Worm (Caenorhabditis elegans) whole organism, L4 larva: ENCODE measurements around the gene mrpl-18.
A peak's percentile ranks its signal among the peaks of the same experiment; 100 is the strongest.

Experiments used
- D1046.2 ChIP-seq: fragments of 200-800 bp; sonication (Bioruptor generic); IDR thresholded peaks from 2 replicates; pipeline ENCODE4 v1.3.6; 2022; ENCODE audit warnings: missing genetic modification characterization, missing compliant biosample characterization
- F10B5.3 ChIP-seq: sonication (generic microtip); optimal IDR thresholded peaks from 2 replicates; lab custom pipeline; 2016; ENCODE audit warnings: mild to moderate bottlenecking, missing genetic modification characterization, missing compliant biosample characterization
- F26F4.8 ChIP-seq: fragments of 200-800 bp; sonication (Bioruptor generic); conservative IDR thresholded peaks from 2 replicates; pipeline ENCODE4 v1.3.6; 2022; ENCODE audit warnings: missing genetic modification characterization, missing compliant biosample characterization
- F44E2.7 ChIP-seq: fragments of 200-800 bp; sonication (Bioruptor generic); IDR thresholded peaks from 2 replicates; pipeline ENCODE4 v2.1.2; 2022; ENCODE audit warnings: missing genetic modification characterization, missing compliant biosample characterization
- F49E8.2 ChIP-seq: sonication (generic microtip); optimal IDR thresholded peaks from 2 replicates; lab custom pipeline; 2016; ENCODE audit warnings: missing compliant biosample characterization, mild to moderate bottlenecking, missing genetic modification characterization, borderline replicate concordance
- T20F7.1 ChIP-seq: fragments of 200-800 bp; sonication (Bioruptor generic); optimal IDR thresholded peaks from 2 replicates; lab custom pipeline; 2018; ENCODE audit warnings: mild to moderate bottlenecking, missing genetic modification characterization, missing compliant biosample characterization
- Y105C5A.15 ChIP-seq: fragments of 200-800 bp; sonication (Bioruptor generic); IDR thresholded peaks from 2 replicates; pipeline ENCODE4 v1.3.6; 2022; ENCODE audit warnings: missing genetic modification characterization, missing compliant biosample characterization
- aha-1 ChIP-seq: fragments of 150-350 bp; peaks from one replicate; lab custom pipeline; 2014; ENCODE audit warnings: missing biosample characterization, missing genetic modification characterization
- ama-1 ChIP-seq: fragments of 150-350 bp; optimal IDR thresholded peaks from 2 replicates; lab custom pipeline; 2014; ENCODE audit warnings: inconsistent platforms, mixed read lengths
- arid-1 ChIP-seq: fragments of 200-800 bp; sonication (Bioruptor generic); conservative IDR thresholded peaks from 2 replicates; pipeline ENCODE4 v1.3.6; 2022; ENCODE audit warnings: missing genetic modification reagents, missing genetic modification characterization, missing compliant biosample characterization
- attf-4 ChIP-seq: sonication (generic microtip); optimal IDR thresholded peaks from 3 replicates; lab custom pipeline; 2017; ENCODE audit warnings: missing biosample characterization, missing genetic modification characterization
- ceh-20 ChIP-seq: fragments of 200-800 bp; sonication (Bioruptor generic); IDR thresholded peaks from 2 replicates; pipeline ENCODE4 v1.3.6; 2022; ENCODE audit warnings: missing genetic modification reagents, missing genetic modification characterization, missing compliant biosample characterization
- ceh-28 ChIP-seq: fragments of 150-350 bp; optimal IDR thresholded peaks from 2 replicates; lab custom pipeline; 2014; ENCODE audit warnings: missing biosample characterization, missing genetic modification reagents, missing genetic modification characterization
- ceh-44 ChIP-seq: fragments of 200-800 bp; sonication (Bioruptor generic); IDR thresholded peaks from 2 replicates; pipeline ENCODE4 v1.3.6; 2022; ENCODE audit warnings: missing genetic modification reagents, missing genetic modification characterization, missing compliant biosample characterization
- ces-1 ChIP-seq: fragments of 150-350 bp; sonication (generic microtip); optimal IDR thresholded peaks from 4 replicates; lab custom pipeline; 2014; ENCODE audit warnings: missing biosample characterization, missing genetic modification reagents, missing genetic modification characterization
- cey-2 ChIP-seq: sonication (generic microtip); optimal IDR thresholded peaks from 3 replicates; lab custom pipeline; 2017; ENCODE audit warnings: missing genetic modification characterization, mild to moderate bottlenecking, missing compliant biosample characterization, antibody characterized with exemption, borderline replicate concordance; ENCODE audit not compliant: insufficient read depth
- ctbp-1 ChIP-seq: fragments of 200-800 bp; sonication (Bioruptor generic); IDR thresholded peaks from 2 replicates; pipeline ENCODE4 v1.3.6; 2022; ENCODE audit warnings: missing genetic modification reagents, missing genetic modification characterization, missing compliant biosample characterization
- daf-16 ChIP-seq, 3 experiments: sonication (generic microtip); optimal IDR thresholded peaks; 2 replicates each; lab custom pipeline; 2016 to 2017; ENCODE audit warnings: missing genetic modification characterization in 3 of 3, missing genetic modification reagents in 3 of 3, mild to moderate bottlenecking in 2 of 3, missing compliant biosample characterization in 2 of 3, missing biosample characterization in 1 of 3, moderate library complexity in 1 of 3
- dmd-6 ChIP-seq: fragments of 200-800 bp; sonication (Bioruptor generic); IDR thresholded peaks from 2 replicates; pipeline ENCODE4 v1.3.6; 2022; ENCODE audit warnings: missing genetic modification reagents, missing genetic modification characterization, missing compliant biosample characterization
- duxl-1 ChIP-seq: sonication (generic microtip); optimal IDR thresholded peaks from 2 replicates; lab custom pipeline; 2016; ENCODE audit warnings: mild to moderate bottlenecking, missing genetic modification characterization, moderate library complexity, missing compliant biosample characterization; ENCODE audit not compliant: poor library complexity
- dve-1 ChIP-seq: sonication (generic microtip); optimal IDR thresholded peaks from 2 replicates; lab custom pipeline; 2017; ENCODE audit warnings: antibody characterized with exemption, mild to moderate bottlenecking, missing genetic modification characterization, missing compliant biosample characterization; ENCODE audit not compliant: insufficient read depth
- egl-43 ChIP-seq: fragments of 200-800 bp; sonication (Bioruptor generic); IDR thresholded peaks from 2 replicates; pipeline ENCODE4 v1.3.6; 2022; ENCODE audit warnings: missing genetic modification reagents, missing genetic modification characterization, missing compliant biosample characterization
- fkh-10 ChIP-seq: fragments of 150-350 bp; optimal IDR thresholded peaks from 2 replicates; lab custom pipeline; 2014; ENCODE audit warnings: missing biosample characterization, missing genetic modification reagents, missing genetic modification characterization
- hif-1 ChIP-seq, 2 experiments: sonication (generic microtip); optimal IDR thresholded peaks; 2 replicates each; lab custom pipeline; 2016 to 2017; ENCODE audit warnings: missing compliant biosample characterization in 2 of 2, missing genetic modification characterization in 2 of 2, missing genetic modification reagents in 2 of 2, missing genotype in 2 of 2, mild to moderate bottlenecking in 1 of 2
- hlh-11 ChIP-seq: fragments of 200-800 bp; sonication (Bioruptor generic); optimal IDR thresholded peaks from 2 replicates; lab custom pipeline; 2018; ENCODE audit warnings: mild to moderate bottlenecking, missing genetic modification characterization, missing compliant biosample characterization
- hmg-1.1 ChIP-seq: fragments of 200-800 bp; sonication (Bioruptor generic); IDR thresholded peaks from 2 replicates; pipeline ENCODE4 v1.3.6; 2022; ENCODE audit warnings: missing genetic modification reagents, missing genetic modification characterization, missing compliant biosample characterization
- jun-1 ChIP-seq: fragments of 150-350 bp; optimal IDR thresholded peaks from 2 replicates; lab custom pipeline; 2014; ENCODE audit warnings: missing biosample characterization, missing genetic modification reagents, missing genetic modification characterization
- lim-7 ChIP-seq: fragments of 200-800 bp; sonication (Bioruptor generic); IDR thresholded peaks from 2 replicates; pipeline ENCODE4 v1.3.6; 2022; ENCODE audit warnings: missing genetic modification characterization, missing compliant biosample characterization
- lin-1 ChIP-seq: fragments of 200-800 bp; sonication (Bioruptor generic); IDR thresholded peaks from 2 replicates; pipeline ENCODE4 v1.3.6; 2022; ENCODE audit warnings: missing genetic modification reagents, missing genetic modification characterization, missing compliant biosample characterization
- lin-39 ChIP-seq: fragments of 150-350 bp; optimal IDR thresholded peaks from 2 replicates; lab custom pipeline; 2014; ENCODE audit warnings: missing biosample characterization, missing genetic modification reagents, missing genetic modification characterization
- lir-3 ChIP-seq: sonication (generic microtip); optimal IDR thresholded peaks from 2 replicates; lab custom pipeline; 2016; ENCODE audit warnings: mild to moderate bottlenecking, missing genetic modification characterization, missing compliant biosample characterization
- lsy-2 ChIP-seq, 2 experiments: fragments of 150-350 bp in 1 of 2; sonication (generic microtip) in 1 of 2; optimal IDR thresholded peaks; 2 replicates each; lab custom pipeline; 2014 to 2017; ENCODE audit warnings: missing biosample characterization in 2 of 2, missing genetic modification characterization in 2 of 2
- madf-9 ChIP-seq: fragments of 200-800 bp; sonication (Bioruptor generic); conservative IDR thresholded peaks from 2 replicates; pipeline ENCODE4 v1.3.6; 2022; ENCODE audit warnings: missing genetic modification reagents, missing genetic modification characterization, missing compliant biosample characterization
- mdt-29 ChIP-seq: fragments of 200-800 bp; sonication (Bioruptor generic); IDR thresholded peaks from 2 replicates; pipeline ENCODE4 v1.3.6; 2022; ENCODE audit warnings: missing genetic modification reagents, missing genetic modification characterization, missing compliant biosample characterization
- mep-1 ChIP-seq: fragments of 150-350 bp; sonication (generic microtip); optimal IDR thresholded peaks from 3 replicates; lab custom pipeline; 2014; ENCODE audit warnings: missing biosample characterization, missing genetic modification characterization
- nhr-10 ChIP-seq: fragments of 150-350 bp; optimal IDR thresholded peaks from 2 replicates; lab custom pipeline; 2014; ENCODE audit warnings: missing biosample characterization, missing genetic modification characterization
- nhr-102 ChIP-seq: sonication (generic microtip); optimal IDR thresholded peaks from 2 replicates; lab custom pipeline; 2016; ENCODE audit warnings: mild to moderate bottlenecking, missing genetic modification characterization, moderate library complexity, missing compliant biosample characterization
- nhr-48 ChIP-seq: sonication (generic microtip); optimal IDR thresholded peaks from 2 replicates; lab custom pipeline; 2016; ENCODE audit warnings: mild to moderate bottlenecking, missing genetic modification characterization, missing compliant biosample characterization
- nhr-76 ChIP-seq: fragments of 150-350 bp; optimal IDR thresholded peaks from 2 replicates; lab custom pipeline; 2014; ENCODE audit warnings: missing biosample characterization, missing genetic modification characterization
- nhr-77 ChIP-seq: fragments of 150-350 bp; optimal IDR thresholded peaks from 2 replicates; lab custom pipeline; 2014; ENCODE audit warnings: missing biosample characterization, missing genetic modification characterization
- pqm-1 ChIP-seq: sonication (generic microtip); optimal IDR thresholded peaks from 2 replicates; lab custom pipeline; 2017; ENCODE audit warnings: missing biosample characterization, missing genetic modification characterization
- rbr-2 ChIP-seq: sonication (generic microtip); optimal IDR thresholded peaks from 2 replicates; lab custom pipeline; 2016; ENCODE audit warnings: missing genotype, missing genetic modification characterization, missing compliant biosample characterization
- set-16 ChIP-seq: fragments of 200-800 bp; sonication (Bioruptor generic); IDR thresholded peaks from 2 replicates; pipeline ENCODE4 v1.3.6; 2022; ENCODE audit warnings: missing genetic modification reagents, missing genetic modification characterization, missing compliant biosample characterization
- spr-1 ChIP-seq: sonication (generic microtip); optimal IDR thresholded peaks from 2 replicates; lab custom pipeline; 2016; ENCODE audit warnings: mild to moderate bottlenecking, missing genetic modification characterization, missing compliant biosample characterization
- tra-1 ChIP-seq: fragments of 200-800 bp; sonication (Bioruptor generic); IDR thresholded peaks from 2 replicates; pipeline ENCODE4 v1.3.6; 2022; ENCODE audit warnings: missing genetic modification reagents, missing genetic modification characterization, missing compliant biosample characterization
- unc-62 ChIP-seq, 3 experiments: fragments of 150-350 bp in 1 of 3; sonication (generic microtip); optimal IDR thresholded peaks in 2 of 3; peaks in 1 of 3; 1 replicate in 1 of 3; 2 replicates in 2 of 3; lab custom pipeline; 2014 to 2017; ENCODE audit warnings: missing biosample characterization in 3 of 3, missing genetic modification characterization in 3 of 3, missing genetic modification reagents in 3 of 3, missing genotype in 1 of 3
- zag-1 ChIP-seq: fragments of 150-350 bp; optimal IDR thresholded peaks from 2 replicates; lab custom pipeline; 2014; ENCODE audit warnings: missing biosample characterization, missing genetic modification characterization
- zfp-3 ChIP-seq: fragments of 200-800 bp; sonication (Bioruptor generic); conservative IDR thresholded peaks from 2 replicates; pipeline ENCODE4 v1.3.6; 2022; ENCODE audit warnings: missing genetic modification reagents, missing genetic modification characterization, missing compliant biosample characterization

Gene mrpl-18

ce11 chrIII:8124323-8124722, 20.5 kb upstream of the mrpl-18 start (continued):
- TF ChIP-seq set-16 (GFP tag; lab: Robert Waterston, UW) (no peak), mep-1 (tag; lab: Kevin White, UChicago) (peak; percentile 87), T20F7.1 (GFP tag; lab: Kevin White, UChicago) (no peak), ceh-20 (GFP tag; lab: Robert Waterston, UW) (no peak), unc-62 (GFP tag; optimal IDR thresholded peaks at IDR 0.05 in 1 of 2; lab: Kevin White, UChicago) (peak in 1 of 2 experiments; percentile 52), unc-62 (tag; optimal IDR thresholded peaks at IDR 0.05; lab: Kevin White, UChicago) (no peak), hmg-1.1 (GFP tag; lab: Robert Waterston, UW) (peak; percentile 53), lir-3 (no peak), daf-16 (GFP tag; optimal IDR thresholded peaks at IDR 0.05; lab: Kevin White, UChicago) (no peak), daf-16 (tag; optimal IDR thresholded peaks at IDR 0.05; lab: Kevin White, UChicago) (peak; percentile 49), pqm-1 (tag; lab: Kevin White, UChicago) (peak; percentile 26), dve-1 (tag; lab: Kevin White, UChicago) (peak; percentile 85), mdt-29 (no peak), D1046.2 (no peak), aha-1 (peak; percentile 86), F26F4.8 (GFP tag; lab: Robert Waterston, UW) (no peak), nhr-76 (tag; lab: Kevin White, UChicago) (no peak), ama-1 (lab: Kevin White, UChicago) (no peak), zag-1 (tag; lab: Kevin White, UChicago) (no peak), ctbp-1 (no peak), nhr-102 (tag; lab: Kevin White, UChicago) (no peak), hif-1 (tag; optimal IDR thresholded peaks at IDR 0.05; lab: Kevin White, UChicago) (peak in 1 of 2 experiments; percentile 9), nhr-48 (tag; lab: Kevin White, UChicago) (peak; percentile 15), nhr-77 (tag; lab: Kevin White, UChicago) (peak; percentile 42), fkh-10 (GFP tag; lab: Kevin White, UChicago) (peak; percentile 44), rbr-2 (peak; percentile 37), dmd-6 (peak; percentile 49), spr-1 (tag; lab: Kevin White, UChicago) (no peak), F44E2.7 (GFP tag; lab: Robert Waterston, UW) (no peak), lsy-2 (tag; optimal IDR thresholded peaks at IDR 0.05; lab: Kevin White, UChicago) (peak; percentile 64 to 91), tra-1 (no peak), ces-1 (GFP tag; lab: Kevin White, UChicago) (no peak)

- TF ChIP-seq dmd-6 (peak; percentile 50; the same call in 1 of the 2 replicates), attf-4 (no peak), rbr-2 (peak; percentile 53), F49E8.2 (no peak), duxl-1 (tag; lab: Kevin White, UChicago) (no peak), ceh-28 (tag; lab: Kevin White, UChicago) (no peak), ceh-44 (GFP tag; lab: Robert Waterston, UW) (no peak), lin-1 (GFP tag; lab: Robert Waterston, UW) (no peak), jun-1 (tag; lab: Kevin White, UChicago) (no peak), unc-62 (GFP tag; optimal IDR thresholded peaks at IDR 0.05 in 1 of 2; lab: Kevin White, UChicago) (peak in 1 of 2 experiments; percentile 93), unc-62 (tag; optimal IDR thresholded peaks at IDR 0.05; lab: Kevin White, UChicago) (no peak), lin-39 (tag; lab: Kevin White, UChicago) (no peak), arid-1 (GFP tag; lab: Robert Waterston, UW) (no peak), madf-9 (GFP tag; lab: Robert Waterston, UW) (no peak; the same call in 1 of the 2 replicates), nhr-48 (tag; lab: Kevin White, UChicago) (peak; percentile 50), Y105C5A.15 (GFP tag; lab: Robert Waterston, UW) (no peak), lim-7 (no peak), nhr-77 (tag; lab: Kevin White, UChicago) (no peak), cey-2 (peak; percentile 65), spr-1 (tag; lab: Kevin White, UChicago) (no peak), F10B5.3 (no peak), egl-43 (GFP tag; lab: Robert Waterston, UW) (no peak), nhr-10 (tag; lab: Kevin White, UChicago) (no peak), mep-1 (tag; lab: Kevin White, UChicago) (peak; percentile 63), zfp-3 (no peak), hmg-1.1 (GFP tag; lab: Robert Waterston, UW) (peak; percentile 61), nhr-102 (tag; lab: Kevin White, UChicago) (no peak), hlh-11 (tag; lab: Kevin White, UChicago) (peak; percentile 68), T20F7.1 (GFP tag; lab: Kevin White, UChicago) (no peak), aha-1 (peak; percentile 35)
These were observed 19.6 kb upstream of the mrpl-18 start for ce11 chrIII:8125234-8125633.
